Fruit fly (Drosophila melanogaster): ENCODE results near the gene Asator.

DNA sequence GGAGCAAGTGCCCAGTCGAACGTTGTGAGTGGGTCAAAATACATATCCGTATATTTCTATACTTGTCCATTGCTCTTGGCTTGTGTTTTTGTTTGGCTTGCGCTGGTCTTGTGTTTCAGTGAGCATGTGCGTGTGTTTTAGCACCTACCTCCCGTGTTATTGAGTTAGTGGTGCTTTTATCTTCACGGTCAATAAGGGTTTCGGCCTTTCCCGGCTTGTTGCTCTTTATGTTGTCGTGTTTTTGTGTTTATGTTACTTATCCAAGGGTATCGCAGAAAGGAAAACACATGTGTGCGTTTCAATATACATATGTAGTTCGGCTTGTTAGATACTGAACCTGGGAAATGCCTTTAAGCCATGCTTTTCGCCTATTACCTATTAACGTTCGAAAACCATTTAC lies 21.1 kb upstream of the Asator start:
- TF ChIP-seq CG6163 (GFP tag; IDR thresholded peaks at IDR 0.05) (no peak), salr (GFP tag; optimal IDR thresholded peaks at IDR 0.05) (no peak), Hr38 (GFP tag; optimal IDR thresholded peaks at IDR 0.05) (no peak), vri (GFP tag; optimal IDR thresholded peaks at IDR 0.05) (no peak), CG3032 (tag; optimal IDR thresholded peaks at IDR 0.05) (no peak)
